Worm (Caenorhabditis elegans): ENCODE results near the gene W04E12.9.

The W04E12.9 gene

DNA sequence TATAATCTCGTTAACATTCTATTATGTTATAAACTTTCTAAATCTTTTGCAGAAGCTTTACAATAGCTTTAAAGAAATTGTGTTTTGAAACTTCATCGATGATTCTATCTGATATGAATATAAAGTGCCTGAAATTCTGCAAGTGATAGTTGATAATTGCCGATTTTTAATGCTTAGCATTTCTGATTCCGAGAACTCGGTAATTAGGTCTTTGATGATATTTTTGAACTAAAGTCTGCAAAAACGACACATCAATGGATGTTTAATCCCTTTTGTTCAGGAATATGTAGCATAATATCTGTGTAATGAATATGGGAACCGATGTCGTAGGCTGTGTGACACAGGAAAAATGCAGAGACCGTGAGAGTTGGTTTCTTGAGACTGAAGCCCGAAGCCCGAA lies 46.4 kb downstream of the W04E12.9 start:
- TF ChIP-seq mes-4 (tag; optimal IDR thresholded peaks at IDR 0.05) (no peak), rcor-1 (GFP tag; IDR thresholded peaks at IDR 0.05) (no peak), F55B11.4 (tag; optimal IDR thresholded peaks at IDR 0.05; ENCODE audit: borderline replicate concordance, insufficient read depth) (no peak), mel-28 (tag; optimal IDR thresholded peaks at IDR 0.05; ENCODE audit: borderline replicate concordance) (no peak), hrde-1 (tag; optimal IDR thresholded peaks at IDR 0.05; ENCODE audit: borderline replicate concordance) (no peak), C17E4.6 (GFP tag; IDR thresholded peaks at IDR 0.05) (no peak)

DNA sequence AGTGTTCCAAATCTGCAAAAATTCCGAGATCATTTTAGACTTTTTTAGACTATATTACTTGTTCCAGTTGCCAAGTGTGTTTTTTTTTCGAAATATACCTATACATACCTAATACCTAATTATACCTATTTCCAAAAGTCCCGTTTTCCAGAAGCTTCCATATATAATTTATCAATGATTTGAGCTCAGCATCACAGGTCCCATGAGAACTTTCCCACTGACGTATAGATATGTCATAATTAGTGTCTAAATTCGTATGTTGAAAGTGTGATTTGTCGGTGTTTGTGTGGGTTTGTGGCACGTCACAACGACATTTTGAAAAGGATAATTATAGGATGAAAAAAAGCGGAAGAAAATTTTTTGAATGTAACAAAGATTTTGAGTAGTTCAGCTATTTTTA lies 49.2 kb downstream of the W04E12.9 start:
- no peak for TF ChIP-seq aptf-2 (GFP tag; conservative IDR thresholded peaks at IDR 0.05)
- TF ChIP-seq attf-6 (GFP tag; IDR thresholded peaks at IDR 0.05) = no peak
- no peak for TF ChIP-seq Y56A3A.18 (GFP tag; IDR thresholded peaks at IDR 0.05)
- TF ChIP-seq F52B5.7 (tag; optimal IDR thresholded peaks at IDR 0.05) = no peak
- TF ChIP-seq attf-3 (GFP tag; conservative IDR thresholded peaks at IDR 0.05) = no peak

Data from whole organism, young adult.